Worm (Caenorhabditis elegans): Measurements from ENCODE around the gene F20A1.2.
"Not testable (repeated sequence)": the region's sequence is repeated elsewhere in the genome, so short reads cannot be mapped to it uniquely, and the experiment has no call there.

Gene F20A1.2

DNA sequence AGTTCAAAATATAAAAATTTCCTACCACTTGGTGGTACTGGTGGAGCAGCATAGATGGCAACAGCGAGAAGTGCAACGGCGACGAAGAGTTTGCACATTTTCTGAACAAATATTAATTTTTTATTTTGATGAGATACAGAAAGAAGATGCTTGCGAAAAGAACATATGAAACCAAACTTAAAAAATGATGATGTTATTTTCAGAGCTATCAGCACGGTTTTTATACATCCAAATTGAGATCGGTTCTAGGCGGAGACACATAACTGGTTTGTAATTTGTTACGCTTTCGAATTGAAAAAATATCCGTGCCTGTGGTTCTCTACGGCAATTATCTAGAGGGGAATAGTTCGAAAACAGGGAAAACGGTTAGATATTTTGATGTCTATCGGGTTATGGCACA, 7.0 kb downstream of the F20A1.2 start, which contains the start of gene txt-17:
Gene txt-17, minus strand, starts transcription at position 101 of the 400 bp plus-strand sequence.
- TF ChIP-seq grh-1 (GFP tag; IDR thresholded peaks at IDR 0.05) (peak; percentile 49), rnt-1 (tag; optimal IDR thresholded peaks at IDR 0.05) (no peak), mep-1 (tag; optimal IDR thresholded peaks at IDR 0.05) (no peak), nhr-47 (tag; optimal IDR thresholded peaks at IDR 0.05) (no peak)

ce11 chrV:7054598-7054997, 8.5 kb downstream of the F20A1.2 start, which contains the start of gene spig-8:
TSS of gene spig-8 (plus strand) at chrV:7054898.
- TF ChIP-seq nhr-84 (tag; optimal IDR thresholded peaks at IDR 0.05) (no peak), mab-9 (GFP tag; IDR thresholded peaks at IDR 0.05) (no peak), nhr-47 (tag; optimal IDR thresholded peaks at IDR 0.05) (no peak), ama-1 (optimal IDR thresholded peaks at IDR 0.05) (no peak), lsy-2 (tag; optimal IDR thresholded peaks at IDR 0.05) (no peak), C04F5.9 (tag; optimal IDR thresholded peaks at IDR 0.05) (no peak), alr-1 (tag; optimal IDR thresholded peaks at IDR 0.05; ENCODE audit: borderline replicate concordance) (no peak), blmp-1 (tag; optimal IDR thresholded peaks at IDR 0.05) (no peak), lin-14 (GFP tag; optimal IDR thresholded peaks at IDR 0.05) (no peak), mdl-1 (tag; optimal IDR thresholded peaks at IDR 0.05) (no peak), mef-2 (tag; optimal IDR thresholded peaks at IDR 0.05) (no peak), nhr-20 (tag; optimal IDR thresholded peaks at IDR 0.05) (no peak), ceh-63 (GFP tag; optimal IDR thresholded peaks at IDR 0.05) (no peak), skn-1 (tag; optimal IDR thresholded peaks at IDR 0.05) (no peak), nhr-85 (tag) (no peak), jun-1 (tag; optimal IDR thresholded peaks at IDR 0.05) (no peak), ceh-88 (GFP tag; IDR thresholded peaks at IDR 0.05) (no peak), tlp-1 (tag; optimal IDR thresholded peaks at IDR 0.05) (no peak), dpl-1 (GFP tag; optimal IDR thresholded peaks at IDR 0.05) (no peak), mep-1 (tag; optimal IDR thresholded peaks at IDR 0.05) (no peak)

DNA sequence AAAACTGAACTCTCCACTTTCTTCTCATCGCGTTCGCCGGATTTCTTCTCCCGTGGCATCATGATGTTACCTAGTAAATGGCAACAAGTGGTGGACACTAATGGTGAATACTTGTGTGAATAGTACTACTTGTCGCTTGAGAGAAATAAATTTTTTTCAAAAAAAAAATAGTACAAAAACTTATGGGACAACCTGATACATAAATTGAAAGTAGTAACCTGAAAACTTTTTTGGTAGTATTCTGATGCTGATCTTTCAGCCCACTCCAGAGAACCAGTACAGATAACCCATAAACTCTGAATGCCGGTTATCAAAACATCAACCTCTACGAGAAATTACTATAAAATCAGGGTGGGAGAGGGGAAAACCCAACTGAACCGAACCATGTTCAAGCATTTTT, 11.7 kb downstream of the F20A1.2 start, which contains the start of gene Y57E12AL.2:
Gene Y57E12AL.2, plus strand, starts transcription at position 301 of the 400 bp plus-strand sequence.
- TF ChIP-seq nhr-90 (tag; optimal IDR thresholded peaks at IDR 0.05; ENCODE audit: poor library complexity); zag-1 (tag; optimal IDR thresholded peaks at IDR 0.05); unc-62 (GFP tag; optimal IDR thresholded peaks at IDR 0.05): not testable (repeated sequence)

ce11 chrV:7059350-7059749, 13.2 kb downstream of the F20A1.2 start, which contains the start of gene mdt-6:
TSS of gene mdt-6 (minus strand) at chrV:7059624.
- TF ChIP-seq dpl-1 (GFP tag; optimal IDR thresholded peaks at IDR 0.05): no peak
- peak; percentile 5 for TF ChIP-seq nhr-85 (tag)

DNA sequence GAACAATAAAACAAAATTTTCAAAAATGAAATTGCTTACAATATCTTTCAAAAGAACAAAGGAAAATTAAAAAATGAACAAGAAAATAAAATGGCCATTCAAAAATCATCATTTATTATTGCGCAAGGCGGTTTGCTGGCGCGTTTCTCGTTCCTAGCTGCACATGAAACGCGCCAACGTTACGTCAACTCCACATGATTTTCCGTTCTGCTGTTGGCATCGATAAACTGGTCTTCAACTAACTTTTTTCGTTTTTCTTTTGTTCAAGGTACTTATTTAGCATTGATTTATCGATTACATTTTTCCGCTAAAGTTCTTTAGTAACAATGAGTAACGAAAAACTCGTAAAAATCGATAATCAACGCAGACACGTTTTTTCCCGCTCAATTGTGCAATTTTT, 14.3 kb downstream of the F20A1.2 start, which contains the start of the genes Y57E12AL.6 and Y57E12AL.1:
Gene Y57E12AL.6, minus strand, starts transcription at position 75 of the 400 bp plus-strand sequence.
Gene Y57E12AL.1, plus strand, starts transcription at position 135 of the 400 bp plus-strand sequence.
- peak; percentile 87 for TF ChIP-seq xbp-1 (tag; optimal IDR thresholded peaks at IDR 0.05)
- no peak for TF ChIP-seq unc-30 (tag; optimal IDR thresholded peaks at IDR 0.05)
- TF ChIP-seq egl-27 (tag; optimal IDR thresholded peaks at IDR 0.05): no peak
- no peak for TF ChIP-seq hlh-4 (tag; optimal IDR thresholded peaks at IDR 0.05)
- TF ChIP-seq egl-13 (tag; optimal IDR thresholded peaks at IDR 0.05): peak; percentile 13
- no peak for TF ChIP-seq aha-1 (tag; optimal IDR thresholded peaks at IDR 0.05)
- no peak for TF ChIP-seq unc-62 (GFP tag; optimal IDR thresholded peaks at IDR 0.05)
- peak; percentile 89 for TF ChIP-seq unc-130 (tag; optimal IDR thresholded peaks at IDR 0.05)
- peak; percentile 17 for TF ChIP-seq ama-1 (optimal IDR thresholded peaks at IDR 0.05)
- TF ChIP-seq rnt-1 (tag; optimal IDR thresholded peaks at IDR 0.05): peak; percentile 89
- peak; percentile 89 for TF ChIP-seq C16A3.4 (tag; optimal IDR thresholded peaks at IDR 0.05)
- peak; percentile 39 for TF ChIP-seq nhr-11 (tag; optimal IDR thresholded peaks at IDR 0.05)
- peak; percentile 76 for TF ChIP-seq blmp-1 (tag; optimal IDR thresholded peaks at IDR 0.05)
- peak; percentile 85 for TF ChIP-seq nhr-19 (GFP tag; conservative IDR thresholded peaks at IDR 0.05)
- TF ChIP-seq lin-14 (GFP tag; optimal IDR thresholded peaks at IDR 0.05): peak; percentile 87
- TF ChIP-seq mab-9 (GFP tag; IDR thresholded peaks at IDR 0.05): peak; percentile 46; the same call in 1 of the 2 replicates
- peak; percentile 73 for TF ChIP-seq dsc-1 (tag; optimal IDR thresholded peaks at IDR 0.05)
- TF ChIP-seq nhr-76 (tag; optimal IDR thresholded peaks at IDR 0.05): no peak
- peak; percentile 95 for TF ChIP-seq nhr-85 (tag)
- no peak for TF ChIP-seq pag-3 (tag; optimal IDR thresholded peaks at IDR 0.05; ENCODE audit: borderline replicate concordance, insufficient read depth)
- TF ChIP-seq zag-1 (tag; optimal IDR thresholded peaks at IDR 0.05): no peak
- peak; percentile 61 for TF ChIP-seq sox-4 (tag; optimal IDR thresholded peaks at IDR 0.05)
- TF ChIP-seq tbx-2 (tag; optimal IDR thresholded peaks at IDR 0.05): peak; percentile 83
- no peak for TF ChIP-seq fos-1 (tag; optimal IDR thresholded peaks at IDR 0.05)
- peak; percentile 39 for TF ChIP-seq lin-39 (tag; optimal IDR thresholded peaks at IDR 0.05)
- peak; percentile 43 for TF ChIP-seq ztf-4 (tag; optimal IDR thresholded peaks at IDR 0.05)
- TF ChIP-seq lin-35 (GFP tag; optimal IDR thresholded peaks at IDR 0.05): peak; percentile 81 to 92
- TF ChIP-seq unc-98 (GFP tag; IDR thresholded peaks at IDR 0.05): no peak
